Fruit fly (Drosophila melanogaster) whole organism, prepupa: Measurements from ENCODE around the gene CG31638.

ENCODE experiments used
- Blimp-1 ChIP-seq: fragments of 200-800 bp; sonication (Bioruptor generic); optimal IDR thresholded peaks from 3 replicates; lab custom pipeline; 2017; ENCODE audit warnings: missing biosample characterization, missing genetic modification characterization, mild to moderate bottlenecking, moderate library complexity, missing genetic modification reagents
- CG7368 ChIP-seq: fragments of 200-800 bp; sonication (Bioruptor generic); optimal IDR thresholded peaks from 3 replicates; lab custom pipeline; 2016; ENCODE audit warnings: missing biosample characterization, missing genetic modification characterization
- Gug ChIP-seq: fragments of 200-800 bp; sonication (Bioruptor generic); IDR thresholded peaks from 2 replicates; pipeline ENCODE4 v1.3.6; 2022; ENCODE audit warnings: missing biosample characterization, missing genetic modification characterization
- eg ChIP-seq: fragments of 200-800 bp; sonication (Bioruptor generic); IDR thresholded peaks from 3 replicates; pipeline ENCODE4 v1.3.6; 2022; ENCODE audit warnings: missing biosample characterization, missing genetic modification characterization
- net ChIP-seq: fragments of 200-800 bp; sonication (Bioruptor generic); optimal IDR thresholded peaks from 3 replicates; lab custom pipeline; 2016; ENCODE audit warnings: missing biosample characterization, missing genetic modification characterization
- pdm3 ChIP-seq: fragments of 200-800 bp; sonication (Bioruptor generic); optimal IDR thresholded peaks from 3 replicates; lab custom pipeline; 2016; ENCODE audit warnings: missing biosample characterization, missing genetic modification characterization

DNA sequence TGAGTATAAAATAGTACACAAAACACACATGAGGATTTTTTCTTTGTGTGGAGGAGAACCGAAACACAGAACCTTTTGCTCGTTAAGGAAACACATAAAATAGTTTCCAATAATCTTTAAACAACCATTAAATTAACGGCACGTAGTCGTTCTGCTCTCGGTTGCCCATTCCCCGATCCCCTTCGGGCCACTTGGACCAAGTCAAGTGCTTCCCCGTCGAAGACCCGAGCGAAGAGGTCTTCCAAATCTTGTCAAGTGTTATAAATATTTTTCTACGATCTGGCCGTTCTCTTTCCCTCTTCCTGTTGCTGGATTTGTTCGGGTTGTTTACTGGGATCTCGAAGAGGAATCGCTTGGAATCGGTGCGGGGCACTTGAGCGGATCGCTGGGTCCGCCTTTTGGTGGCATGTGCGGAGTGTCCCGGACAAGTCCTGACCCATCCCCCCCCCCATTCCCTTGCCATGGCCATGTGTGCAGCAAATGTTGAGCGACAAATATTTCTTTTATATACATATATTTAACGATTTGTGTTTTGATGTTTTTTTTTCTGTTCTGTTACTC is 40.2 kb downstream of the CG31638 start:
- no peak for TF ChIP-seq Gug (GFP tag; lab: Robert Waterston, UW)
- no peak for TF ChIP-seq eg (GFP tag; lab: Robert Waterston, UW)
- TF ChIP-seq CG7368 (GFP tag; lab: Kevin White, UChicago) = no peak
- TF ChIP-seq net (GFP tag; lab: Kevin White, UChicago) = no peak
- TF ChIP-seq Blimp-1 (GFP tag; lab: Kevin White, UChicago) = no peak
- TF ChIP-seq pdm3 (GFP tag; lab: Kevin White, UChicago) = no peak
